Fruit fly (Drosophila melanogaster) whole organism: Measurements from ENCODE around the gene CG11986.

Source experiments
- CG8478 ChIP-seq: fragments of >200 bp; optimal IDR thresholded peaks from 2 replicates; lab custom pipeline; 2018; ENCODE audit warnings: inconsistent platforms
- Dll ChIP-seq: fragments of >200 bp; optimal IDR thresholded peaks from 2 replicates; lab custom pipeline; 2017
- EcR ChIP-seq, 2 experiments: fragments of >200 bp; optimal IDR thresholded peaks; 2 replicates each; lab custom pipeline; 2017; ENCODE audit warnings: missing biosample characterization in 2 of 2, missing genetic modification characterization in 2 of 2, missing genetic modification reagents in 2 of 2
- pan ChIP-seq: fragments of >200 bp; optimal IDR thresholded peaks from 2 replicates; lab custom pipeline; 2017
- psq ChIP-seq: fragments of >200 bp; optimal IDR thresholded peaks from 2 replicates; lab custom pipeline; 2017
- usp ChIP-seq: fragments of >200 bp; optimal IDR thresholded peaks from 2 replicates; lab custom pipeline; 2017; ENCODE audit warnings: missing biosample characterization, missing genetic modification characterization, mixed read lengths

The CG11986 gene

dm6 chr3R:8981209-8981996 is 33.8 kb upstream of the CG11986 start:
- TF ChIP-seq pan (lab: Kevin White, UChicago) (no peak), usp (GFP tag; lab: Kevin White, UChicago) (no peak), Dll (lab: Kevin White, UChicago) (no peak), CG8478 (lab: Kevin White, UChicago) (no peak), EcR (GFP tag; optimal IDR thresholded peaks at IDR 0.05; lab: Kevin White, UChicago) (no peak), psq (lab: Kevin White, UChicago) (no peak)

dm6 chr3R:8984141-8984540 is 31.1 kb upstream of the CG11986 start, which contains the start of gene RagA-B:
RagA-B (minus strand) TSS chr3R:8984315.
- no peak for TF ChIP-seq Dll (lab: Kevin White, UChicago)
- TF ChIP-seq usp (GFP tag; lab: Kevin White, UChicago), result no peak
- no peak for TF ChIP-seq pan (lab: Kevin White, UChicago)
- no peak for TF ChIP-seq CG8478 (lab: Kevin White, UChicago)
- TF ChIP-seq psq (lab: Kevin White, UChicago), result no peak
- TF ChIP-seq EcR (GFP tag; optimal IDR thresholded peaks at IDR 0.05; lab: Kevin White, UChicago), result no peak

dm6 chr3R:8984602-8985074 is 30.6 kb upstream of the CG11986 start, which contains the start of gene CG11970:
CG11970 (plus strand) TSS chr3R:8984718.
- TF ChIP-seq Dll (lab: Kevin White, UChicago) (no peak), EcR (GFP tag; optimal IDR thresholded peaks at IDR 0.05; lab: Kevin White, UChicago) (no peak), pan (lab: Kevin White, UChicago) (no peak), psq (lab: Kevin White, UChicago) (no peak), CG8478 (lab: Kevin White, UChicago) (no peak), usp (GFP tag; lab: Kevin White, UChicago) (no peak)

- TF ChIP-seq Dll (lab: Kevin White, UChicago) (no peak), pan (lab: Kevin White, UChicago) (no peak), CG8478 (lab: Kevin White, UChicago) (no peak), psq (lab: Kevin White, UChicago) (no peak), EcR (GFP tag; optimal IDR thresholded peaks at IDR 0.05; lab: Kevin White, UChicago) (no peak), usp (GFP tag; lab: Kevin White, UChicago) (no peak)
Observed at dm6 chr3R:8992928-8993579, 22.2 kb upstream of the CG11986 start, which contains the start of gene CG11975. CG11975 (plus strand) TSS chr3R:8993253.

- TF ChIP-seq EcR (GFP tag; optimal IDR thresholded peaks at IDR 0.05; lab: Kevin White, UChicago), result no peak
- no peak for TF ChIP-seq CG8478 (lab: Kevin White, UChicago)
- no peak for TF ChIP-seq pan (lab: Kevin White, UChicago)
- TF ChIP-seq Dll (lab: Kevin White, UChicago), result no peak
- no peak for TF ChIP-seq usp (GFP tag; lab: Kevin White, UChicago)
- TF ChIP-seq psq (lab: Kevin White, UChicago), result no peak
Observed at dm6 chr3R:8997397-8997796, 17.8 kb upstream of the CG11986 start, which contains the start of gene CG11977. CG11977 (plus strand) TSS chr3R:8997697.

dm6 chr3R:8998243-8998642 is 17.0 kb upstream of the CG11986 start:
- TF ChIP-seq CG8478 (lab: Kevin White, UChicago) (no peak), usp (GFP tag; lab: Kevin White, UChicago) (no peak), EcR (GFP tag; optimal IDR thresholded peaks at IDR 0.05; lab: Kevin White, UChicago) (no peak)

dm6 chr3R:9001720-9002240 is 13.5 kb upstream of the CG11986 start:
- TF ChIP-seq Dll (lab: Kevin White, UChicago) (no peak), EcR (GFP tag; optimal IDR thresholded peaks at IDR 0.05; lab: Kevin White, UChicago) (no peak), psq (lab: Kevin White, UChicago) (no peak), usp (GFP tag; lab: Kevin White, UChicago) (no peak), pan (lab: Kevin White, UChicago) (no peak), CG8478 (lab: Kevin White, UChicago) (no peak)

- TF ChIP-seq CG8478 (lab: Kevin White, UChicago) (no peak), usp (GFP tag; lab: Kevin White, UChicago) (no peak), pan (lab: Kevin White, UChicago) (no peak), psq (lab: Kevin White, UChicago) (no peak), EcR (GFP tag; optimal IDR thresholded peaks at IDR 0.05; lab: Kevin White, UChicago) (no peak), Dll (lab: Kevin White, UChicago) (no peak)
Observed at dm6 chr3R:9002542-9002941, 12.7 kb upstream of the CG11986 start.

dm6 chr3R:9003600-9004223 is 11.5 kb upstream of the CG11986 start, which contains the start of the genes CG31100 and CG11980:
CG31100 (minus strand) TSS chr3R:9003650.
CG11980 (plus strand) TSS chr3R:9004017.
- TF ChIP-seq pan (lab: Kevin White, UChicago) (no peak), EcR (GFP tag; optimal IDR thresholded peaks at IDR 0.05; lab: Kevin White, UChicago) (no peak), Dll (lab: Kevin White, UChicago) (no peak), usp (GFP tag; lab: Kevin White, UChicago) (no peak), psq (lab: Kevin White, UChicago) (no peak)

dm6 chr3R:9006129-9006528 is 9.1 kb upstream of the CG11986 start, which contains the start of the genes Prosbeta3 and Iru:
Prosbeta3 (minus strand) TSS chr3R:9006226.
Iru (plus strand) TSS chr3R:9006456.
- TF ChIP-seq Dll (lab: Kevin White, UChicago) (no peak), CG8478 (lab: Kevin White, UChicago) (no peak), usp (GFP tag; lab: Kevin White, UChicago) (no peak), EcR (GFP tag; optimal IDR thresholded peaks at IDR 0.05; lab: Kevin White, UChicago) (no peak), pan (lab: Kevin White, UChicago) (no peak)
